Worm (Caenorhabditis elegans): ENCODE results near the gene B0035.3.

DNA sequence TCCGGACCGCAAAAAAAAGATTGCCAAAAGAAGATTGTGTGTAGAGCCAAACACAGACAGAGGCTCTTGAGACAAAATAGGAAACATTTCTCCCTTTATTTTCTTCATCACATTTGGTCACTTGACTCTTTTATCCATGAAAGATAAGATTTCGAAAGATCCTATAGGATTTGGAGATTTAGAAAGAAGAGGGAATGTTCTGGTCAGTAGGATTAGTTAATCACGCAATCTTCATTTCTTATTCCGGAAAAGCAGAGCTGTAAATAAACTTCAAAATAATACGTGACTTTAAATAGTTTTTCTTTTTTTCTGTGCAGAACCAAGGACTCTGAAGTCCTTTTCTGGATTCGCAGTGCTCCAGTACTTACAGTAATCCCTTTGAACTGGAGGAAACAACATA is 32.5 kb upstream of the B0035.3 start:
- TF ChIP-seq W03F9.2 (tag; optimal IDR thresholded peaks at IDR 0.05) (no peak), dao-5 (tag; optimal IDR thresholded peaks at IDR 0.05) (no peak), him-1 (tag; optimal IDR thresholded peaks at IDR 0.05) (no peak)
